Fruit fly (Drosophila melanogaster): ENCODE measurements around the gene CG32264.

DNA sequence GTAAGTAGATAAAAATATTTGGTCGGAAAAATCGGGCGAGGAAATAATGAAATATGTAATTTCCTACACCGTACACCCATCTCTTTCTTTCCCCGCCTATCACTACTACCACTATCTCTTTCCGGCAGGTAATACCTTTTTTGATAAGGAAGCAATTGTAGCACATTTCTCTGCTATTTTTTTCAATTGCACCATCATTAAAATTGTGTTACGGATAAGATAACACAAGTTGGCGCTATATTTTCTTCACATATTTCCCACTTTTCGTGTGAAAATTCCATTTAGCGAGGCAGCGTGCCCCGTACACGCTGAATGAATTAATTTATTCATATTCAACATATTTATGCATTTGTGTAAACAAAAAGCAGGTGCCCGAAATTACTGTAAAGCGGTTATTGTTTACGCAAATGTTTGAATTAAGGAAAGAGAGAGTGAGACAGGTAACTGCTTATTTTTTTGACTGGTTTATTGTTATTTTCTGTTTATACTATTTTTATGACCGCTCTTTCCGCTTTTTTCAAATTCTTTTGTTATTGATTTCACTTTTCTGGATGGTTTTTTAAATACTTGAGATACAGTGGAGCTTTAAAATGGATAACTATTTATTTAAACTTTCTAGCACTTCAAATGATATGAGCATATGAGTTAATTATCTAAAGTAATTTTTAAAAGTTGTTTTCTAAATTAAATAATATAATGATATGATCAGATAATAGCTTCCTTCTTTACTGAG lies 19.7 kb downstream of the CG32264 start:
- TF ChIP-seq CG32121 (GFP tag; IDR thresholded peaks at IDR 0.05) (peak; percentile 21; the same call in 1 of the 2 replicates), EcR (GFP tag; optimal IDR thresholded peaks at IDR 0.05) (no peak), CG13204 (GFP tag; optimal IDR thresholded peaks at IDR 0.05) (no peak), CG9948 (tag; optimal IDR thresholded peaks at IDR 0.05) (no peak), rn (GFP tag; IDR thresholded peaks at IDR 0.05) (no peak), CG8301 (tag; optimal IDR thresholded peaks at IDR 0.05) (no peak), CG4496 (GFP tag; IDR thresholded peaks at IDR 0.05) (no peak), fd96Ca (GFP tag; IDR thresholded peaks at IDR 0.05) (no peak), CG17806 (tag; optimal IDR thresholded peaks at IDR 0.05) (peak; percentile 14), D1 (tag; optimal IDR thresholded peaks at IDR 0.05) (no peak), CG34367 (tag; optimal IDR thresholded peaks at IDR 0.05) (no peak), gl (tag; optimal IDR thresholded peaks at IDR 0.05) (no peak)
